Fruit fly (Drosophila melanogaster) whole organism, embryonic: Measurements from ENCODE around the gene Cp18.

Experiments
- Adf1 ChIP-seq: fragments of 200-800 bp; sonication (Bioruptor generic); IDR thresholded peaks from 2 replicates; pipeline ENCODE4 v1.3.6; 2022; ENCODE audit warnings: missing biosample characterization, missing genetic modification characterization
- Atf6 ChIP-seq: fragments of 200-800 bp; sonication (Bioruptor generic); IDR thresholded peaks from 2 replicates; pipeline ENCODE4 v1.3.6; 2022; ENCODE audit warnings: missing biosample characterization, missing genetic modification characterization
- CG1024 ChIP-seq: fragments of 200-800 bp; sonication (Bioruptor generic); IDR thresholded peaks from 2 replicates; pipeline ENCODE4 v1.3.6; 2022; ENCODE audit warnings: missing biosample characterization, missing genetic modification characterization
- CG10431 ChIP-seq: fragments of 200-800 bp; sonication (Bioruptor generic); optimal IDR thresholded peaks from 3 replicates; lab custom pipeline; 2018; ENCODE audit warnings: missing biosample characterization, mild to moderate bottlenecking, missing genetic modification characterization
- CG10959 ChIP-seq: fragments of 200-800 bp; sonication (Bioruptor generic); IDR thresholded peaks from 2 replicates; pipeline ENCODE4 v1.3.6; 2022; ENCODE audit warnings: missing biosample characterization, missing genetic modification characterization
- CG11398 ChIP-seq: fragments of 200-800 bp; sonication (Bioruptor generic); optimal IDR thresholded peaks from 2 replicates; lab custom pipeline; 2016; ENCODE audit warnings: missing biosample characterization, missing genetic modification characterization
- CG1233 ChIP-seq: fragments of 200-800 bp; sonication (Bioruptor generic); optimal IDR thresholded peaks from 4 replicates; lab custom pipeline; 2018; ENCODE audit warnings: missing biosample characterization, mild to moderate bottlenecking, missing genetic modification characterization
- CG12659 ChIP-seq: fragments of 200-800 bp; sonication (Bioruptor generic); optimal IDR thresholded peaks from 3 replicates; lab custom pipeline; 2017; ENCODE audit warnings: mild to moderate bottlenecking, missing biosample characterization, missing genetic modification reagents, missing genetic modification characterization
- CG12942 ChIP-seq: fragments of 200-800 bp; sonication (Bioruptor generic); optimal IDR thresholded peaks from 3 replicates; lab custom pipeline; 2016; ENCODE audit warnings: missing biosample characterization, missing genetic modification characterization
- CG13296 ChIP-seq: fragments of 200-800 bp; sonication (Bioruptor generic); optimal IDR thresholded peaks from 3 replicates; lab custom pipeline; 2018; ENCODE audit warnings: missing biosample characterization, mild to moderate bottlenecking, missing genetic modification characterization
- CG1529 ChIP-seq: fragments of 200-800 bp; sonication (Bioruptor generic); optimal IDR thresholded peaks from 3 replicates; lab custom pipeline; 2018; ENCODE audit warnings: missing biosample characterization, missing genetic modification characterization
- CG17361 ChIP-seq: fragments of 200-800 bp; sonication (Bioruptor generic); IDR thresholded peaks from 3 replicates; pipeline ENCODE4 v1.3.6; 2022; ENCODE audit warnings: missing biosample characterization, missing genetic modification characterization
- CG17802 ChIP-seq: fragments of 200-800 bp; sonication (Bioruptor generic); optimal IDR thresholded peaks from 2 replicates; lab custom pipeline; 2018; ENCODE audit warnings: missing biosample characterization, mild to moderate bottlenecking, missing genetic modification characterization, moderate library complexity
- CG1792 ChIP-seq: fragments of 200-800 bp; sonication (Bioruptor generic); optimal IDR thresholded peaks from 2 replicates; lab custom pipeline; 2016; ENCODE audit warnings: missing biosample characterization, missing genetic modification characterization
- CG18476 ChIP-seq: fragments of 200-800 bp; sonication (Bioruptor generic); optimal IDR thresholded peaks from 2 replicates; lab custom pipeline; 2016; ENCODE audit warnings: missing biosample characterization, mild to moderate bottlenecking, missing genetic modification characterization
- CG2120 ChIP-seq: fragments of 200-800 bp; sonication (Bioruptor generic); optimal IDR thresholded peaks from 3 replicates; lab custom pipeline; 2016; ENCODE audit warnings: missing biosample characterization, missing genetic modification characterization
- CG2199 ChIP-seq: fragments of 200-800 bp; sonication (Bioruptor generic); IDR thresholded peaks from 3 replicates; pipeline ENCODE4 v1.3.6; 2022; ENCODE audit warnings: missing biosample characterization, missing genetic modification characterization
- CG2712 ChIP-seq: fragments of 200-800 bp; optimal IDR thresholded peaks from 3 replicates; lab custom pipeline; 2019; ENCODE audit warnings: missing biosample characterization, mild to moderate bottlenecking, missing genetic modification characterization, moderate library complexity
- CG32772 ChIP-seq: fragments of 200-800 bp; sonication (Bioruptor generic); IDR thresholded peaks from 2 replicates; pipeline ENCODE4 v1.3.6; 2022; ENCODE audit warnings: missing biosample characterization, missing genetic modification characterization
- CG34224 ChIP-seq: fragments of 200-800 bp; sonication (Bioruptor generic); IDR thresholded peaks from 3 replicates; pipeline ENCODE4 v1.3.6; 2022; ENCODE audit warnings: missing biosample characterization, missing genetic modification characterization; ENCODE audit not compliant: partially characterized antibody
- CG34376 ChIP-seq: fragments of 200-800 bp; sonication (Bioruptor generic); optimal IDR thresholded peaks from 2 replicates; lab custom pipeline; 2018; ENCODE audit warnings: missing biosample characterization, mild to moderate bottlenecking, missing genetic modification characterization
- CG4360 ChIP-seq: fragments of 200-800 bp; sonication (Bioruptor generic); IDR thresholded peaks from 2 replicates; pipeline ENCODE4 v1.3.6; 2022; ENCODE audit warnings: missing biosample characterization, missing genetic modification characterization
- CG6791 ChIP-seq: fragments of 200-800 bp; sonication (Bioruptor generic); IDR thresholded peaks from 3 replicates; pipeline ENCODE4 v1.3.6; 2022; ENCODE audit warnings: missing biosample characterization, missing genetic modification characterization; ENCODE audit not compliant: partially characterized antibody
- CG7556 ChIP-seq: fragments of 200-800 bp; sonication (Bioruptor generic); optimal IDR thresholded peaks from 2 replicates; lab custom pipeline; 2017; ENCODE audit warnings: missing biosample characterization, mild to moderate bottlenecking, missing genetic modification characterization
- CG7839 ChIP-seq: fragments of 200-800 bp; sonication (Bioruptor generic); optimal IDR thresholded peaks from 3 replicates; lab custom pipeline; 2018; ENCODE audit warnings: missing biosample characterization, mild to moderate bottlenecking, missing genetic modification characterization, moderate library complexity
- CG8388 ChIP-seq: fragments of 200-800 bp; sonication (Bioruptor generic); optimal IDR thresholded peaks from 2 replicates; lab custom pipeline; 2019; ENCODE audit warnings: missing biosample characterization, mild to moderate bottlenecking, missing genetic modification characterization, moderate library complexity
- CHES-1-like ChIP-seq: fragments of 200-800 bp; sonication (Bioruptor generic); optimal IDR thresholded peaks from 2 replicates; lab custom pipeline; 2016; ENCODE audit warnings: missing biosample characterization, missing genetic modification characterization
- E2f1 ChIP-seq: fragments of 200-800 bp; sonication (Bioruptor generic); IDR thresholded peaks from 2 replicates; pipeline ENCODE4 v1.3.6; 2022; ENCODE audit warnings: missing biosample characterization, missing genetic modification characterization
- Fer3 ChIP-seq: fragments of 200-800 bp; sonication (Bioruptor generic); optimal IDR thresholded peaks from 2 replicates; lab custom pipeline; 2018; ENCODE audit warnings: missing biosample characterization, mild to moderate bottlenecking, missing genetic modification characterization, moderate library complexity
- Gsc ChIP-seq: fragments of 200-800 bp; sonication (Bioruptor generic); IDR thresholded peaks from 2 replicates; pipeline ENCODE4 v1.3.6; 2022; ENCODE audit warnings: missing biosample characterization, missing genetic modification characterization
- HLH3B ChIP-seq: fragments of 200-800 bp; sonication (Bioruptor generic); IDR thresholded peaks from 2 replicates; pipeline ENCODE4 v1.3.6; 2022; ENCODE audit warnings: missing biosample characterization, missing genetic modification characterization
- HLHmδ ChIP-seq: fragments of 200-800 bp; sonication (Bioruptor generic); optimal IDR thresholded peaks from 2 replicates; lab custom pipeline; 2018; ENCODE audit warnings: missing biosample characterization, mild to moderate bottlenecking, missing genetic modification characterization, moderate library complexity
- Hmx ChIP-seq: fragments of 200-800 bp; sonication (Bioruptor generic); optimal IDR thresholded peaks from 2 replicates; lab custom pipeline; 2016; ENCODE audit warnings: missing biosample characterization, missing genetic modification characterization
- NC2β ChIP-seq: fragments of 200-800 bp; sonication (Bioruptor generic); optimal IDR thresholded peaks from 2 replicates; lab custom pipeline; 2016; ENCODE audit warnings: missing biosample characterization, missing genetic modification characterization
- NK7.1 ChIP-seq: fragments of 200-800 bp; sonication (Bioruptor generic); optimal IDR thresholded peaks from 3 replicates; lab custom pipeline; 2016; ENCODE audit warnings: missing biosample characterization, missing genetic modification characterization
- Nf-YC ChIP-seq: fragments of 200-800 bp; optimal IDR thresholded peaks from 3 replicates; lab custom pipeline; 2019; ENCODE audit warnings: missing biosample characterization, mild to moderate bottlenecking, missing genetic modification characterization, moderate library complexity
- Sry-δ ChIP-seq: fragments of 200-800 bp; sonication (Bioruptor generic); optimal IDR thresholded peaks from 2 replicates; lab custom pipeline; 2016; ENCODE audit warnings: missing biosample characterization, missing genetic modification characterization
- aop ChIP-seq: fragments of 200-800 bp; sonication (Bioruptor generic); IDR thresholded peaks from 2 replicates; pipeline ENCODE4 v1.3.6; 2022; ENCODE audit warnings: missing biosample characterization, missing genetic modification characterization
- bab2 ChIP-seq: fragments of 200-800 bp; sonication (Bioruptor generic); optimal IDR thresholded peaks from 2 replicates; lab custom pipeline; 2016; ENCODE audit warnings: missing biosample characterization, missing genetic modification characterization
- bowl ChIP-seq: fragments of 200-800 bp; sonication (Bioruptor generic); IDR thresholded peaks from 2 replicates; pipeline ENCODE4 v1.3.6; 2022; ENCODE audit warnings: missing biosample characterization, missing genetic modification characterization
- br ChIP-seq: fragments of >200 bp; optimal IDR thresholded peaks from 2 replicates; lab custom pipeline; 2017
- fd3F ChIP-seq: fragments of 200-800 bp; sonication (Bioruptor generic); optimal IDR thresholded peaks from 2 replicates; lab custom pipeline; 2018; ENCODE audit warnings: missing biosample characterization, mild to moderate bottlenecking, missing genetic modification characterization, moderate library complexity
- gce ChIP-seq: fragments of 200-800 bp; sonication (Bioruptor generic); IDR thresholded peaks from 3 replicates; pipeline ENCODE4 v1.3.6; 2022; ENCODE audit warnings: missing biosample characterization, missing genetic modification characterization
- gsb ChIP-seq: fragments of 200-800 bp; sonication (Bioruptor generic); IDR thresholded peaks from 2 replicates; pipeline ENCODE4 v1.3.6; 2022; ENCODE audit warnings: missing biosample characterization, missing genetic modification characterization
- jigr1 ChIP-seq: fragments of 200-800 bp; sonication (Bioruptor generic); IDR thresholded peaks from 3 replicates; pipeline ENCODE4 v1.3.6; 2022; ENCODE audit warnings: missing biosample characterization, missing genetic modification characterization
- jumu ChIP-seq: fragments of 200-800 bp; sonication (Bioruptor generic); optimal IDR thresholded peaks from 3 replicates; lab custom pipeline; 2016; ENCODE audit warnings: missing biosample characterization, missing genetic modification characterization
- pb ChIP-seq: fragments of 200-800 bp; sonication (Bioruptor generic); optimal IDR thresholded peaks from 3 replicates; lab custom pipeline; 2016; ENCODE audit warnings: missing biosample characterization, missing genetic modification characterization
- pros ChIP-seq: fragments of 200-800 bp; sonication (Bioruptor generic); optimal IDR thresholded peaks from 3 replicates; lab custom pipeline; 2019; ENCODE audit warnings: missing biosample characterization, mild to moderate bottlenecking, missing genetic modification characterization, moderate library complexity
- sima ChIP-seq: fragments of 200-800 bp; sonication (Bioruptor generic); optimal IDR thresholded peaks from 2 replicates; lab custom pipeline; 2016; ENCODE audit warnings: missing biosample characterization, missing genetic modification characterization
- tup ChIP-seq: fragments of 200-800 bp; sonication (Bioruptor generic); optimal IDR thresholded peaks from 2 replicates; lab custom pipeline; 2016; ENCODE audit warnings: missing biosample characterization, mild to moderate bottlenecking, missing genetic modification characterization, moderate library complexity
- zen ChIP-seq: fragments of 200-800 bp; sonication (Bioruptor generic); optimal IDR thresholded peaks from 3 replicates; lab custom pipeline; 2018; ENCODE audit warnings: missing biosample characterization, mild to moderate bottlenecking, missing genetic modification characterization, moderate library complexity

Gene Cp18

dm6 chr3L:8765969-8766538, 39.5 kb downstream of the Cp18 start (continued):
- TF ChIP-seq CG6791 (GFP tag; lab: Robert Waterston, UW) = peak; percentile 55; the same call in 2 of the 3 replicates
- TF ChIP-seq E2f1 (GFP tag; lab: Robert Waterston, UW) = peak; percentile 97
- TF ChIP-seq Adf1 (GFP tag; lab: Robert Waterston, UW) = peak; percentile 82
- peak; percentile 96 for TF ChIP-seq tup (GFP tag; lab: Kevin White, UChicago)
- peak; percentile 97 for TF ChIP-seq gsb (GFP tag; lab: Robert Waterston, UW)
- TF ChIP-seq HLHmδ = no peak
- TF ChIP-seq CG12659 = peak; percentile 99
- TF ChIP-seq zen (tag; lab: Kevin White, UChicago) = peak; percentile 86
- TF ChIP-seq Fer3 (tag; lab: Kevin White, UChicago) = peak; percentile 92
- TF ChIP-seq CG17802 (tag; lab: Kevin White, UChicago) = peak; percentile 78
- TF ChIP-seq jigr1 (GFP tag; lab: Robert Waterston, UW) = peak; percentile 98
- peak; percentile 55; the same call in 2 of the 3 replicates for TF ChIP-seq CG34224
- peak; percentile 91 for TF ChIP-seq NK7.1 (GFP tag; lab: Kevin White, UChicago)
- peak; percentile 93 for TF ChIP-seq CG1792 (GFP tag; lab: Kevin White, UChicago)
- peak; percentile 98 for TF ChIP-seq Atf6 (GFP tag; lab: Robert Waterston, UW)
- TF ChIP-seq CHES-1-like (GFP tag; lab: Kevin White, UChicago) = peak; percentile 97
- peak; percentile 97 for TF ChIP-seq CG10431
- peak; percentile 91 for TF ChIP-seq CG1024 (GFP tag; lab: Robert Waterston, UW)
- peak; percentile 97 for TF ChIP-seq CG18476 (GFP tag; lab: Kevin White, UChicago)
- TF ChIP-seq NC2β (GFP tag; lab: Kevin White, UChicago) = peak; percentile 96
- TF ChIP-seq CG1529 (GFP tag; lab: Kevin White, UChicago) = peak; percentile 99
- peak; percentile 97 for TF ChIP-seq CG8388 (GFP tag; lab: Kevin White, UChicago)
- TF ChIP-seq CG2199 (GFP tag; lab: Robert Waterston, UW) = peak; percentile 87
- TF ChIP-seq sima = peak; percentile 65
- TF ChIP-seq CG32772 (GFP tag; lab: Robert Waterston, UW) = peak; percentile 97
- TF ChIP-seq aop (GFP tag; lab: Robert Waterston, UW) = peak; percentile 87
- TF ChIP-seq CG11398 (GFP tag; lab: Kevin White, UChicago) = peak; percentile 95
- TF ChIP-seq CG7556 (GFP tag; lab: Kevin White, UChicago) = peak; percentile 99
- TF ChIP-seq bab2 (GFP tag; lab: Kevin White, UChicago) = peak; percentile 74
- TF ChIP-seq br (lab: Kevin White, UChicago) = no peak
- peak; percentile 72 for TF ChIP-seq CG1233 (GFP tag; lab: Kevin White, UChicago)
- TF ChIP-seq pb = peak; percentile 86
- TF ChIP-seq CG10959 (GFP tag; lab: Robert Waterston, UW) = peak; percentile 94
- TF ChIP-seq CG2712 (tag; lab: Kevin White, UChicago) = peak; percentile 99
- TF ChIP-seq bowl = peak; percentile 90
- TF ChIP-seq Nf-YC (tag; lab: Kevin White, UChicago) = peak; percentile 91
- peak; percentile 98 for TF ChIP-seq jumu (GFP tag; lab: Kevin White, UChicago)
- peak; percentile 86 for TF ChIP-seq Hmx (GFP tag; lab: Kevin White, UChicago)
- peak; percentile 99 for TF ChIP-seq CG7839 (tag; lab: Kevin White, UChicago)
- peak; percentile 65 for TF ChIP-seq Sry-δ (GFP tag; lab: Kevin White, UChicago)
- peak; percentile 93 for TF ChIP-seq pros
- peak; percentile 96 for TF ChIP-seq CG13296
- TF ChIP-seq CG2120 (GFP tag; lab: Kevin White, UChicago) = peak; percentile 99
- TF ChIP-seq CG17361 = peak; percentile 100
- peak; percentile 98 for TF ChIP-seq HLH3B (GFP tag; lab: Robert Waterston, UW)
- peak; percentile 98 for TF ChIP-seq fd3F (GFP tag; lab: Kevin White, UChicago)
- peak; percentile 96 for TF ChIP-seq Gsc (GFP tag; lab: Robert Waterston, UW)
- TF ChIP-seq CG34376 = peak; percentile 66
- TF ChIP-seq gce (GFP tag; lab: Robert Waterston, UW) = peak; percentile 95
- peak; percentile 98 for TF ChIP-seq CG12942 (GFP tag; lab: Kevin White, UChicago)
- peak; percentile 64 for TF ChIP-seq CG4360 (GFP tag; lab: Robert Waterston, UW)
